Worm (Caenorhabditis elegans): Measurements from ENCODE around the gene srj-32.

The srj-32 gene

ce11 chrV:7255095-7255494, 42.1 kb downstream of the srj-32 start, which contains the start of gene C05C8.8:
C05C8.8 (minus strand) TSS chrV:7255195.
- TF ChIP-seq nhr-10 (tag; optimal IDR thresholded peaks at IDR 0.05) = no peak
- no peak for TF ChIP-seq gmeb-1 (tag; optimal IDR thresholded peaks at IDR 0.05)
- no peak for TF ChIP-seq F13H6.1 (tag; optimal IDR thresholded peaks at IDR 0.05)
- TF ChIP-seq egl-27 (tag; optimal IDR thresholded peaks at IDR 0.05) = no peak
- TF ChIP-seq lin-39 (tag; optimal IDR thresholded peaks at IDR 0.05) = no peak

DNA sequence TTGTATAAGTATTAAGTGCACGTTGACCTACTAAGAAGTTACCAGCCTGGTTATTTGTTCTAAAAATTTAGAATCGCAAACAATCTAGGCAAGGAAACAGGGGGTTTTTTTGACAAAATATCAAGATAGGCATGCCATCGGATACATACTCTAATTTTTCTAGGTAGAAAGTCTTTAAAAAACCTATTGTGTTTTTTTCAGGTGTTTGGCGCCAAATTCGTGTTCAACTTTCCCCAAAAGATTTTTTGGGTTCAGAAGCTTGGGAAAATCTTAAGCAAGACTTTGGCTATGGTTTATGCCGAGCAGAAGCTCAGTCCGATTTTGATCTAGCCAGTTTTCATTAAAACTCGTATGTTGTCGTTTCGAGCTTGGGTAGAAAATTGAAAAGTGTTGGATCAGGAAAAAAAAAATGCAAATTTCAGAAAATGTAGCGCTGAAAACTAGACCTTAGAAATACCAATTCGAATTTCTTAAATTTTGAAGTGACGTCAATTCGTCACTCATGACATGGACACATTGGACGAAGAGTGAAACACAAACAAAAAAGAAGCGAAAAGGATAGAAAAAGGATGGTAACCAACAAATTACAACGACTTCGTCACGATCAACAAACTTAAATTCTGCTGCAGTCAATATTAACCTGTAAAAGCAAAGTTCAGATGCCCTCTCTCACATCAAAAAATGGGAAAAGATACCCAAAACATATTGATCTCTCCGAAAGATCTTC, 48.8 kb downstream of the srj-32 start:
- TF ChIP-seq elt-1 (tag; optimal IDR thresholded peaks at IDR 0.05) (no peak), sma-9 (GFP tag; optimal IDR thresholded peaks at IDR 0.05) (peak; percentile 25), sma-9 (tag; optimal IDR thresholded peaks at IDR 0.05) (no peak), nhr-25 (tag; optimal IDR thresholded peaks at IDR 0.05) (peak; percentile 20)

ce11 chrV:7246951-7247350, 50.2 kb downstream of the srj-32 start, which contains the start of gene C05C8.7:
C05C8.7 (minus strand) TSS chrV:7247050.
- TF ChIP-seq nhr-10 (tag; optimal IDR thresholded peaks at IDR 0.05) = no peak
- no peak for TF ChIP-seq Y55F3AM.14 (GFP tag; optimal IDR thresholded peaks at IDR 0.05)
- TF ChIP-seq unc-39 (tag; optimal IDR thresholded peaks at IDR 0.05) = no peak
- TF ChIP-seq nhr-11 (tag; optimal IDR thresholded peaks at IDR 0.05) = no peak
- TF ChIP-seq nhr-25 (tag; optimal IDR thresholded peaks at IDR 0.05) = no peak
- no peak for TF ChIP-seq lin-11 (tag; optimal IDR thresholded peaks at IDR 0.05)
- TF ChIP-seq R02D3.7 (tag; optimal IDR thresholded peaks at IDR 0.05) = no peak
- no peak for TF ChIP-seq C34F6.9 (tag; optimal IDR thresholded peaks at IDR 0.05)
- TF ChIP-seq lin-13 (GFP tag; optimal IDR thresholded peaks at IDR 0.05) = no peak

All from whole organism, L2 larva.